Fruit fly (Drosophila melanogaster): ENCODE measurements around the gene prd.

prd gene

dm6 chr2L:12078123-12078658 lies 7.4 kb downstream of the prd start:
- TF ChIP-seq OdsH (GFP tag; optimal IDR thresholded peaks at IDR 0.05) (no peak), jim (GFP tag; optimal IDR thresholded peaks at IDR 0.05) (no peak), ey (GFP tag; optimal IDR thresholded peaks at IDR 0.05) (no peak), Dif (GFP tag; optimal IDR thresholded peaks at IDR 0.05; ENCODE audit: partially characterized antibody) (no peak)

DNA sequence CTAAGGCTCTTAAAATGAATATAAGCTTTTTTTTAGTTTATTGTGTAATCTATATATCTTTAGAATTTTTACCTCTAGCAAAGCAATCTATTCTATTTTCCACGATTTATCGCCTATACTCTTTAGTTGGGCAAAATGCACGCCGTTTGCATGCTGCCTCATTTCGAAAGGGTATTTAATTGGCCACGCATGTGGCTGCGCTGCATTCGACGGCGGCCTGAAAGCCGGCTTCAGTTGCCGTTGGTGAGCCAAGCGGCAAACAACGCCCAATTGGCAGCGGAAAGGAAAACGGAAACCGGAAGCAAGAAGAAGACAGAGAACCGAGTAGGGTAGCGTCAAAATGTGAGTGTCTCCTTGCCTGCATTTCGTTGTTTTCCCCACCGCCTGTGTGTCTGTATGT lies 9.8 kb downstream of the prd start, which contains the start of gene CG14947:
CG14947 (plus strand) TSS at position 251 of the 400 bp plus-strand sequence.
- no peak for TF ChIP-seq lola (GFP tag; optimal IDR thresholded peaks at IDR 0.05)
- no peak for TF ChIP-seq Abd-B (GFP tag; optimal IDR thresholded peaks at IDR 0.05)
- no peak for TF ChIP-seq GATAd (GFP tag; optimal IDR thresholded peaks at IDR 0.05)
- TF ChIP-seq fru (GFP tag; optimal IDR thresholded peaks at IDR 0.05): no peak
- TF ChIP-seq Sp1 (GFP tag; optimal IDR thresholded peaks at IDR 0.05): no peak
- TF ChIP-seq rgr (GFP tag; optimal IDR thresholded peaks at IDR 0.05): no peak
- no peak for TF ChIP-seq CG9705 (GFP tag; optimal IDR thresholded peaks at IDR 0.05)
- no peak for TF ChIP-seq Jra (GFP tag; optimal IDR thresholded peaks at IDR 0.05)
- no peak for TF ChIP-seq Myc (optimal IDR thresholded peaks at IDR 0.05)
- no peak for TF ChIP-seq dmrt93B (GFP tag; optimal IDR thresholded peaks at IDR 0.05)
- no peak for TF ChIP-seq tai (GFP tag; optimal IDR thresholded peaks at IDR 0.05)

DNA sequence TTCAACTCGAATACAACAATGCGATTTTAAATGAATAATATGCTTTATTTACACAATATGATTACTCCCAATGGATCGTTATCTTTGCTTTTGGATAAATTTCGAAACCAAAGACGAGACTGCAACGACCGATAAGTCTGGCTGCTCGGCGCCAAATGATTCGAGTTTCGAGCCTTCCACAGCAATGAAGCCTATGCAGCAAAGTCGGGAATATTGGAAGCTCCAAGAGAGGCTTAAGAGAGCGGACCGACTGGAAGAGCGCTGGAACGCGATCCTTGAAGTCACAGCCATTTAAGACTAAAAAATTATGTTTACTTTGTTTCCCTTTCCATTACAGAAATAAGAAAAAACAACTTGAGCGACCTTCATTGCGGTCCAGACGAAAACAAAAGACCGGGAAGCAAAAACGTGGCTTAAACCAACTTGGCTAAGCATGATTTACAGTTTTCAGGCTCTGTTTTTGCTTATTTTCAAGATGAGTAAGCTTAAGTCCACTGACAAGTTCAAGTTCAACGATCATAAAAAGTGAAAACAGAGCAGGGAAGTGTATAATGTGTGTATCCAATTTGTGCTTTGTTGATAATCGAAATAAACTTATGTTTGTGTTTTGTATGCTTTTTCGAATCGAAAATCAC lies 18.9 kb downstream of the prd start, which contains the start of gene firl:
firl (minus strand) TSS at position 159 of the 635 bp plus-strand sequence.
- TF ChIP-seq foxo (GFP tag; optimal IDR thresholded peaks at IDR 0.05): no peak
- peak; percentile 18 for TF ChIP-seq Dif (GFP tag; optimal IDR thresholded peaks at IDR 0.05; ENCODE audit: partially characterized antibody)
- TF ChIP-seq Abd-B (GFP tag; optimal IDR thresholded peaks at IDR 0.05): no peak
- TF ChIP-seq brk (GFP tag; optimal IDR thresholded peaks at IDR 0.05): no peak
- no peak for TF ChIP-seq tai (GFP tag; optimal IDR thresholded peaks at IDR 0.05)
- no peak for TF ChIP-seq CG9705 (GFP tag; optimal IDR thresholded peaks at IDR 0.05)
- no peak for TF ChIP-seq Jra (GFP tag; optimal IDR thresholded peaks at IDR 0.05)

dm6 chr2L:12065683-12066386 lies 19.8 kb downstream of the prd start:
- TF ChIP-seq woc (GFP tag; optimal IDR thresholded peaks at IDR 0.05) (peak; percentile 20), HLH106 (tag; optimal IDR thresholded peaks at IDR 0.05) (peak; percentile 89), CG9705 (GFP tag; optimal IDR thresholded peaks at IDR 0.05) (peak; percentile 56), GATAd (GFP tag; optimal IDR thresholded peaks at IDR 0.05) (no peak), br (GFP tag; optimal IDR thresholded peaks at IDR 0.05) (peak; percentile 29), Abd-B (GFP tag; optimal IDR thresholded peaks at IDR 0.05) (no peak), sage (GFP tag; optimal IDR thresholded peaks at IDR 0.05) (peak; percentile 61), Hnf4 (GFP tag; optimal IDR thresholded peaks at IDR 0.05) (no peak), OdsH (GFP tag; optimal IDR thresholded peaks at IDR 0.05) (peak; percentile 79), jim (GFP tag; optimal IDR thresholded peaks at IDR 0.05) (no peak), dl (GFP tag; optimal IDR thresholded peaks at IDR 0.05; ENCODE audit: insufficient read depth in 1 of 2, partially characterized antibody in 2 of 2) (no peak), Dif (GFP tag; optimal IDR thresholded peaks at IDR 0.05; ENCODE audit: partially characterized antibody) (peak; percentile 6), Mio (GFP tag; optimal IDR thresholded peaks at IDR 0.05) (no peak), Myc (optimal IDR thresholded peaks at IDR 0.05) (no peak), dmrt93B (GFP tag; optimal IDR thresholded peaks at IDR 0.05) (peak; percentile 66), N (GFP tag; optimal IDR thresholded peaks at IDR 0.05) (no peak), Rel (GFP tag; optimal IDR thresholded peaks at IDR 0.05) (no peak), Rel (tag; optimal IDR thresholded peaks at IDR 0.05) (peak; percentile 66), rgr (GFP tag; optimal IDR thresholded peaks at IDR 0.05) (peak; percentile 77), tai (GFP tag; optimal IDR thresholded peaks at IDR 0.05) (no peak), foxo (GFP tag; optimal IDR thresholded peaks at IDR 0.05) (peak in 1 of 2 experiments; percentile 85), psq (GFP tag; optimal IDR thresholded peaks at IDR 0.05) (peak; percentile 80), dsf (GFP tag; optimal IDR thresholded peaks at IDR 0.05; ENCODE audit: borderline replicate concordance) (no peak), h (GFP tag; optimal IDR thresholded peaks at IDR 0.05) (peak; percentile 63), ey (GFP tag; optimal IDR thresholded peaks at IDR 0.05) (peak; percentile 57), fru (GFP tag; optimal IDR thresholded peaks at IDR 0.05) (peak; percentile 81), Hr78 (GFP tag; optimal IDR thresholded peaks at IDR 0.05) (no peak), Dfd (GFP tag; optimal IDR thresholded peaks at IDR 0.05) (no peak), Jra (GFP tag; optimal IDR thresholded peaks at IDR 0.05) (no peak), Sp1 (GFP tag; optimal IDR thresholded peaks at IDR 0.05) (peak; percentile 93)
